Worm (Caenorhabditis elegans) whole organism, L4/young adult: ENCODE measurements around the gene Y46E12BL.2.

Source experiments
- W03F9.2 ChIP-seq: fragments of 150-350 bp; optimal IDR thresholded peaks from 2 replicates; lab custom pipeline; 2014; ENCODE audit warnings: missing biosample characterization, missing genetic modification characterization
- him-1 ChIP-seq: sonication (generic microtip); optimal IDR thresholded peaks from 2 replicates; lab custom pipeline; 2016; ENCODE audit warnings: missing genotype, missing genetic modification reagents, missing genetic modification characterization, missing compliant biosample characterization

- TF ChIP-seq him-1 (no peak), W03F9.2 (tag; lab: Kevin White, UChicago) (no peak)
Measured at ce11 chrII:15256932-15257331, 24.2 kb downstream of the Y46E12BL.2 start.
